Fruit fly (Drosophila melanogaster) S2 (cell line): ENCODE measurements around the gene dan.

Source experiments
- CG8478 ChIP-seq: fragments of >200 bp; optimal IDR thresholded peaks from 2 replicates; lab custom pipeline; 2018
- CTCF ChIP-seq, 2 experiments: fragments of >200 bp; optimal IDR thresholded peaks; 2 replicates each; lab custom pipeline; 2018

Gene dan

dm6 chr3R:25221203-25221807 lies 37.1 kb downstream of the dan start, which contains the start of gene Alg9:
Gene Alg9 (plus strand): TSS chr3R:25221589.
- TF ChIP-seq CTCF (optimal IDR thresholded peaks at IDR 0.05; lab: Kevin White, UChicago): peak in 1 of 2 experiments; percentile 2
- no peak for TF ChIP-seq CG8478 (lab: Kevin White, UChicago)

- no peak for TF ChIP-seq CG8478 (lab: Kevin White, UChicago)
- no peak for TF ChIP-seq CTCF (optimal IDR thresholded peaks at IDR 0.05; lab: Kevin White, UChicago)
Measured at dm6 chr3R:25225483-25225882, 41.3 kb downstream of the dan start.

dm6 chr3R:25232271-25232989 lies 48.2 kb downstream of the dan start, which contains the start of gene Cad96Cb:
Gene Cad96Cb (minus strand): TSS chr3R:25232321.
- no peak for TF ChIP-seq CG8478 (lab: Kevin White, UChicago)
- TF ChIP-seq CTCF (optimal IDR thresholded peaks at IDR 0.05; lab: Kevin White, UChicago): no peak

- TF ChIP-seq CTCF (optimal IDR thresholded peaks at IDR 0.05; lab: Kevin White, UChicago) (peak in 1 of 2 experiments; percentile 8), CG8478 (lab: Kevin White, UChicago) (no peak)
Measured at dm6 chr3R:25235362-25235761, 51.2 kb downstream of the dan start, which contains the start of gene Sil1. Gene Sil1 (minus strand): TSS chr3R:25235529.

dm6 chr3R:25236121-25236520 lies 51.9 kb downstream of the dan start:
- TF ChIP-seq CTCF (optimal IDR thresholded peaks at IDR 0.05; lab: Kevin White, UChicago) (no peak), CG8478 (lab: Kevin White, UChicago) (no peak)

dm6 chr3R:25237314-25237713 lies 53.1 kb downstream of the dan start, which contains the start of gene Jhbp7:
Gene Jhbp7 (plus strand): TSS chr3R:25237614.
- TF ChIP-seq CTCF (optimal IDR thresholded peaks at IDR 0.05; lab: Kevin White, UChicago): no peak
- no peak for TF ChIP-seq CG8478 (lab: Kevin White, UChicago)

dm6 chr3R:25238771-25239700 lies 54.9 kb downstream of the dan start:
- TF ChIP-seq CG8478 (lab: Kevin White, UChicago) (no peak), CTCF (optimal IDR thresholded peaks at IDR 0.05; lab: Kevin White, UChicago) (no peak)

dm6 chr3R:25239880-25240279 lies 55.7 kb downstream of the dan start, which contains the start of gene to:
Gene to (plus strand): TSS chr3R:25240180.
- no peak for TF ChIP-seq CTCF (optimal IDR thresholded peaks at IDR 0.05; lab: Kevin White, UChicago)
- no peak for TF ChIP-seq CG8478 (lab: Kevin White, UChicago)

- TF ChIP-seq CTCF (optimal IDR thresholded peaks at IDR 0.05; lab: Kevin White, UChicago): no peak
- no peak for TF ChIP-seq CG8478 (lab: Kevin White, UChicago)
Measured at dm6 chr3R:25241507-25242070, 57.4 kb downstream of the dan start, which contains the start of gene CG11854. Gene CG11854 (plus strand): TSS chr3R:25242020.
